Fruit fly (Drosophila melanogaster): ENCODE data around the gene DCX-EMAP.

The DCX-EMAP gene

DNA sequence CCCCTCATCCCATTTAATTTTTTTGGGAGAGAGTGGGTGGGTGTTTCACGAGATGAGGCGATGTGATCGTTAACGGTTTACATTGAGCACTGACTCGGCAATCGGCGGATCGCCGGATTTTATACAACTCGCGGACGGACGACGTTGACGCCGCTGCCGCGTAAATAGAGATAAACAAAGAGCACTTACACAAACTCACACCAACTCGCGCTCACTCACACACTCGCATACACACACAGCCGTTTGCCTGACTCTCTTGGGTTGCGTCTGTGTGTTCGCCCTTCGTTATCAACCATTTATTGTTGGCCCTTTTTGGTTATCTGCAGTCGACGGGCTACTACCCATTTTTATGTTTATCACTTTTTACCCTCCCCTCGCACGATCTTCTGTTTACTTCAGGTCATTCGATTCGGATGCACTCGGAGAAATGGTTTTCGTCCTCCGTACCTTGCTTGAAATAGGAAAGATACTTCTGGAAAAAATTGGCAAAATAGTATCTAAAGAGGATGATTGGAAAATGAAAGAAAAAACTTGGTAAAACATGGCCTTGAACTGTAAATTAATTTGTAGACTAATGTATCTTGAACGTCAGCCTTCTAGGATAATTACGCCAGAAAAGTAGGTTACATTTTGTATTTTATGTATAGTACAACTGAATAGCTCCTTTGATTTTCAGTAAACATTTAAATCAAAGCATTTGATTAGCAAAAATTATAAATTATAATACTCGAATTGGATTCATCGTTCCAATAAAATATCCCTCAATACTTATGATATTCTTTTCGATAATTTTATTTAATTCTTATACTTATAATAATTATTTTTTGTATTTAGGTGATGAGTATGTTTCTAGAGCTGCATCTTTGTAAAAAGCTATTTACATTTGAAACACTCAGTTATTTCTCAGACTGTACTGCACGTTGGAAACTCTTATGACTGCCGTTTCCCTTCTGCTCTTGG is 74.2 kb downstream of the DCX-EMAP start (continued):
- TF ChIP-seq CG4730 (GFP tag; IDR thresholded peaks at IDR 0.05), result peak; percentile 28; the same call in 1 of the 2 replicates
- peak; percentile 58; the same call in 1 of the 2 replicates for TF ChIP-seq Bgb (GFP tag; IDR thresholded peaks at IDR 0.05; ENCODE audit: partially characterized antibody)
- TF ChIP-seq sob (GFP tag; IDR thresholded peaks at IDR 0.05), result peak; percentile 67; the same call in 1 of the 2 replicates
- TF ChIP-seq CG9797 (GFP tag; optimal IDR thresholded peaks at IDR 0.05), result no peak
- peak; percentile 17 for TF ChIP-seq CG8388 (GFP tag; optimal IDR thresholded peaks at IDR 0.05)
- peak; percentile 92 for TF ChIP-seq zf30C (GFP tag; optimal IDR thresholded peaks at IDR 0.05)
- 0 out of 3 replicates have a peak, but pooled peaks have one; percentile 8 for TF ChIP-seq CG11695 (GFP tag; IDR thresholded peaks at IDR 0.05)
- TF ChIP-seq CG13424 (tag; optimal IDR thresholded peaks at IDR 0.05), result peak; percentile 43
- peak; percentile 18 for TF ChIP-seq Atf3 (GFP tag; optimal IDR thresholded peaks at IDR 0.05)
- TF ChIP-seq CG8359 (GFP tag; optimal IDR thresholded peaks at IDR 0.05; ENCODE audit: borderline replicate concordance), result no peak
- no peak for TF ChIP-seq h (optimal IDR thresholded peaks at IDR 0.05)
- peak; percentile 58 for TF ChIP-seq CG12769 (tag; optimal IDR thresholded peaks at IDR 0.05)
- TF ChIP-seq gro (GFP tag; optimal IDR thresholded peaks at IDR 0.05), result no peak
- TF ChIP-seq CG42726 (GFP tag; IDR thresholded peaks at IDR 0.05; ENCODE audit: partially characterized antibody), result peak; percentile 37; the same call in 1 of the 2 replicates
- TF ChIP-seq E2f2 (GFP tag; IDR thresholded peaks at IDR 0.05), result 0 out of 2 replicates have a peak, but pooled peaks have one; percentile 29
- peak; percentile 30; the same call in 1 of the 2 replicates for TF ChIP-seq CG6689 (GFP tag; IDR thresholded peaks at IDR 0.05)
- peak; percentile 56; the same call in 1 of the 3 replicates for TF ChIP-seq CG2199 (GFP tag; IDR thresholded peaks at IDR 0.05)
- no peak for TF ChIP-seq zfh2 (GFP tag; optimal IDR thresholded peaks at IDR 0.05)
- TF ChIP-seq CG10543 (GFP tag; optimal IDR thresholded peaks at IDR 0.05), result peak; percentile 81
- no peak for TF ChIP-seq CG7928 (GFP tag; optimal IDR thresholded peaks at IDR 0.05)
- TF ChIP-seq Gug (GFP tag; IDR thresholded peaks at IDR 0.05), result peak; percentile 68; the same call in 3 of the 4 replicates
- TF ChIP-seq croc (GFP tag; conservative IDR thresholded peaks at IDR 0.05), result no peak
- TF ChIP-seq ham (GFP tag; IDR thresholded peaks at IDR 0.05), result no peak
- TF ChIP-seq CG7556 (GFP tag; optimal IDR thresholded peaks at IDR 0.05), result peak; percentile 71
- TF ChIP-seq CG10274 (GFP tag; optimal IDR thresholded peaks at IDR 0.05), result no peak
- peak; percentile 46 for TF ChIP-seq CG34376 (GFP tag; optimal IDR thresholded peaks at IDR 0.05)
- peak; percentile 51 for TF ChIP-seq pum (GFP tag; optimal IDR thresholded peaks at IDR 0.05)
- peak; percentile 71 for TF ChIP-seq CoRest (tag; optimal IDR thresholded peaks at IDR 0.05)
- TF ChIP-seq CkIIα-i1 (GFP tag; IDR thresholded peaks at IDR 0.05), result no peak
- peak; percentile 46 for TF ChIP-seq Nf-YC (tag; optimal IDR thresholded peaks at IDR 0.05)
- peak; percentile 51 for TF ChIP-seq CG17829 (tag; optimal IDR thresholded peaks at IDR 0.05)
- TF ChIP-seq MBD-R2 (GFP tag; IDR thresholded peaks at IDR 0.05), result no peak
- no peak for TF ChIP-seq Fer2 (tag; optimal IDR thresholded peaks at IDR 0.05)
- TF ChIP-seq kah (GFP tag; optimal IDR thresholded peaks at IDR 0.05), result no peak
- no peak for TF ChIP-seq CG7963 (GFP tag; IDR thresholded peaks at IDR 0.05; ENCODE audit: partially characterized antibody)
- TF ChIP-seq CG3838 (GFP tag; optimal IDR thresholded peaks at IDR 0.05), result no peak
- TF ChIP-seq cad (GFP tag; optimal IDR thresholded peaks at IDR 0.05), result peak; percentile 64
- no peak for TF ChIP-seq danr (GFP tag; IDR thresholded peaks at IDR 0.05)
- TF ChIP-seq grn (GFP tag; optimal IDR thresholded peaks at IDR 0.05), result peak; percentile 80
- no peak for TF ChIP-seq pita (GFP tag; optimal IDR thresholded peaks at IDR 0.05)
- no peak for TF ChIP-seq ac (GFP tag; optimal IDR thresholded peaks at IDR 0.05)
- TF ChIP-seq gsb-n (tag; optimal IDR thresholded peaks at IDR 0.05), result no peak
- peak; percentile 63 for TF ChIP-seq abd-A (tag; optimal IDR thresholded peaks at IDR 0.05)
- TF ChIP-seq ken (GFP tag; IDR thresholded peaks at IDR 0.05), result peak; percentile 44; the same call in 1 of the 3 replicates
- peak; percentile 58; the same call in 2 of the 3 replicates for TF ChIP-seq row (GFP tag; IDR thresholded peaks at IDR 0.05)
- TF ChIP-seq Lpt (GFP tag; optimal IDR thresholded peaks at IDR 0.05), result no peak
- TF ChIP-seq CG1792 (GFP tag; optimal IDR thresholded peaks at IDR 0.05), result no peak
- TF ChIP-seq cato (GFP tag; optimal IDR thresholded peaks at IDR 0.05; ENCODE audit: borderline replicate concordance), result peak; percentile 13
